Worm (Caenorhabditis elegans): Measurements from ENCODE around the gene clec-177.

- TF ChIP-seq lsy-2 (tag; optimal IDR thresholded peaks at IDR 0.05), result no peak
- no peak for TF ChIP-seq unc-62 (GFP tag; optimal IDR thresholded peaks at IDR 0.05)
- TF ChIP-seq mep-1 (tag; optimal IDR thresholded peaks at IDR 0.05), result no peak
- TF ChIP-seq pha-4 (tag; optimal IDR thresholded peaks at IDR 0.05), result no peak
- TF ChIP-seq ztf-11 (tag; optimal IDR thresholded peaks at IDR 0.05), result no peak
- no peak for TF ChIP-seq ces-1 (GFP tag; optimal IDR thresholded peaks at IDR 0.05)
- no peak for TF ChIP-seq nhr-12 (tag; optimal IDR thresholded peaks at IDR 0.05)
- TF ChIP-seq nhr-76 (tag; optimal IDR thresholded peaks at IDR 0.05), result no peak
- TF ChIP-seq lin-13 (tag; optimal IDR thresholded peaks at IDR 0.05), result no peak
- no peak for TF ChIP-seq elt-3 (tag; optimal IDR thresholded peaks at IDR 0.05)
- no peak for TF ChIP-seq sptf-1 (tag; optimal IDR thresholded peaks at IDR 0.05)
- TF ChIP-seq unc-120 (tag; optimal IDR thresholded peaks at IDR 0.05; ENCODE audit: poor library complexity, severe bottlenecking), result no peak
- TF ChIP-seq nhr-237 (tag; optimal IDR thresholded peaks at IDR 0.05), result no peak
- no peak for TF ChIP-seq M03D4.4 (tag; optimal IDR thresholded peaks at IDR 0.05)
These were observed 47.7 kb upstream of the clec-177 start, which contains the start of gene str-168 for ce11 chrIV:4938664-4939063.

Measured in whole organism, mixed stage, embryonic.